Fruit fly (Drosophila melanogaster): Measurements from ENCODE around the gene Cbs.

The Cbs gene

DNA sequence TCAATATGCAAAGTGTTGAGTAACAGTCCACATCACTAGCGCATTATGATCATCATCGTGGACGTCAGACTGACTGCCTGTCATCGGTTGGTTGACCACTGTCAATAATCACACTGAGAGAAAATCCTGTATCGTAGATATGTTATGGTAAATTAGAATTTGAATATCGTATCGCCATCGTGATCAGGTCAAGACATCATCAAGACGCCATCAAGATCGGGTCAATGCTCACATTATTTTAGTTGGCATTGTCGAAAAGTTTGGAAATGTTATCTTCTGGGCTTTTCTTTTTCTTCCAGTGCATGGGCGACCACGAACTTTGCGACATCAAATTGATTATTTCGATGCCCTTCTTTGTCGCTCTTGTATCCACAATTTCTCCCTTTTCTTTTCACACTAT lies 14.1 kb downstream of the Cbs start (continued):
- peak; percentile 67 for TF ChIP-seq Hey (tag; optimal IDR thresholded peaks at IDR 0.05)
- TF ChIP-seq exex (tag; optimal IDR thresholded peaks at IDR 0.05): peak; percentile 21
- peak; percentile 81 for TF ChIP-seq Rfx (GFP tag; IDR thresholded peaks at IDR 0.05)
- TF ChIP-seq gsb-n (tag; optimal IDR thresholded peaks at IDR 0.05): peak; percentile 90
- no peak for TF ChIP-seq nerfin-2 (GFP tag; IDR thresholded peaks at IDR 0.05; ENCODE audit: partially characterized antibody)
- TF ChIP-seq Sry-δ (GFP tag; optimal IDR thresholded peaks at IDR 0.05): peak; percentile 57
- TF ChIP-seq CG3407 (GFP tag; optimal IDR thresholded peaks at IDR 0.05): peak; percentile 80
- peak; percentile 58 for TF ChIP-seq Nf-YC (tag; optimal IDR thresholded peaks at IDR 0.05)
- TF ChIP-seq hth (optimal IDR thresholded peaks at IDR 0.05): no peak
- peak; percentile 93 for TF ChIP-seq bab2 (GFP tag; optimal IDR thresholded peaks at IDR 0.05)
- no peak for TF ChIP-seq z (GFP tag; IDR thresholded peaks at IDR 0.05)
- peak; percentile 93 for TF ChIP-seq CoRest (tag; optimal IDR thresholded peaks at IDR 0.05)
- no peak for TF ChIP-seq Scr (GFP tag; IDR thresholded peaks at IDR 0.05; ENCODE audit: partially characterized antibody)
- TF ChIP-seq CG1529 (GFP tag; optimal IDR thresholded peaks at IDR 0.05): peak; percentile 89
- TF ChIP-seq Fer1 (GFP tag; optimal IDR thresholded peaks at IDR 0.05): peak; percentile 82
- TF ChIP-seq ara (GFP tag; IDR thresholded peaks at IDR 0.05): peak; percentile 84
- TF ChIP-seq Ets97D (GFP tag; optimal IDR thresholded peaks at IDR 0.05): peak; percentile 77
- TF ChIP-seq CG3726 (GFP tag; IDR thresholded peaks at IDR 0.05): peak; percentile 75
- no peak for TF ChIP-seq Dfd (GFP tag; optimal IDR thresholded peaks at IDR 0.05)
- peak; percentile 61 for TF ChIP-seq CG15073 (GFP tag; optimal IDR thresholded peaks at IDR 0.05)
- TF ChIP-seq caup (GFP tag; optimal IDR thresholded peaks at IDR 0.05; ENCODE audit: severe bottlenecking): peak; percentile 77
- peak; percentile 89 for TF ChIP-seq odd (GFP tag; optimal IDR thresholded peaks at IDR 0.05)
- TF ChIP-seq CkIIα-i1 (GFP tag; IDR thresholded peaks at IDR 0.05): peak; percentile 47; the same call in 1 of the 2 replicates
- peak; percentile 88 for TF ChIP-seq Ptx1 (GFP tag; IDR thresholded peaks at IDR 0.05)
- peak; percentile 83 for TF ChIP-seq esg (GFP tag; conservative IDR thresholded peaks at IDR 0.05)
- TF ChIP-seq CG11456 (GFP tag; IDR thresholded peaks at IDR 0.05): peak; percentile 71; the same call in 2 of the 3 replicates
- peak; percentile 83 for TF ChIP-seq gro (GFP tag; optimal IDR thresholded peaks at IDR 0.05)
- TF ChIP-seq D19A (tag; optimal IDR thresholded peaks at IDR 0.05): peak; percentile 60
- TF ChIP-seq ap (GFP tag; IDR thresholded peaks at IDR 0.05): peak; percentile 79
- TF ChIP-seq YL-1 (GFP tag; optimal IDR thresholded peaks at IDR 0.05): peak; percentile 62
- TF ChIP-seq Chrac-16 (GFP tag; optimal IDR thresholded peaks at IDR 0.05): peak; percentile 84
- TF ChIP-seq Hr3 (GFP tag; optimal IDR thresholded peaks at IDR 0.05): peak; percentile 87
- TF ChIP-seq tio (GFP tag; optimal IDR thresholded peaks at IDR 0.05): peak; percentile 82
- TF ChIP-seq CG12104 (GFP tag; optimal IDR thresholded peaks at IDR 0.05): peak; percentile 76
- peak; percentile 86 for TF ChIP-seq tin (GFP tag; optimal IDR thresholded peaks at IDR 0.05)
- TF ChIP-seq stc (GFP tag; IDR thresholded peaks at IDR 0.05): peak; percentile 89
- TF ChIP-seq Deaf1 (tag; optimal IDR thresholded peaks at IDR 0.05): peak; percentile 58
- peak; percentile 80 for TF ChIP-seq lmd (GFP tag; IDR thresholded peaks at IDR 0.05)
- peak; percentile 52; the same call in 1 of the 2 replicates for TF ChIP-seq MBD-R2 (GFP tag; IDR thresholded peaks at IDR 0.05)
- TF ChIP-seq bowl (GFP tag; IDR thresholded peaks at IDR 0.05): peak; percentile 37; the same call in 1 of the 2 replicates
- peak; percentile 75 for TF ChIP-seq CG2889 (GFP tag; IDR thresholded peaks at IDR 0.05)
- TF ChIP-seq hb (GFP tag; IDR thresholded peaks at IDR 0.05; ENCODE audit: partially characterized antibody): no peak
- TF ChIP-seq da (GFP tag; optimal IDR thresholded peaks at IDR 0.05): peak; percentile 73
- TF ChIP-seq pan (optimal IDR thresholded peaks at IDR 0.05): no peak
- TF ChIP-seq pan (GFP tag; optimal IDR thresholded peaks at IDR 0.05 in 1 of 2, IDR thresholded peaks at IDR 0.05 in 1 of 2): peak in 1 of 2 experiments; percentile 82
- TF ChIP-seq sim (GFP tag; IDR thresholded peaks at IDR 0.05): peak; percentile 40; the same call in 1 of the 2 replicates
- TF ChIP-seq vfl (GFP tag; optimal IDR thresholded peaks at IDR 0.05): peak; percentile 60
- no peak for TF ChIP-seq CG7271 (tag; optimal IDR thresholded peaks at IDR 0.05)
- TF ChIP-seq ATbp (GFP tag; optimal IDR thresholded peaks at IDR 0.05): peak; percentile 94
- TF ChIP-seq Hr78 (GFP tag; optimal IDR thresholded peaks at IDR 0.05): peak in 1 of 2 experiments; percentile 92
- TF ChIP-seq gfzf (GFP tag; optimal IDR thresholded peaks at IDR 0.05): no peak
- peak; percentile 77 for TF ChIP-seq CG12155 (GFP tag; optimal IDR thresholded peaks at IDR 0.05)

Data from whole organism, embryonic.